Worm (Caenorhabditis elegans) whole organism, mixed stage, embryonic: Measurements from ENCODE around the gene C17F4.7.

Source experiments
- M03D4.4 ChIP-seq: sonication (generic microtip); optimal IDR thresholded peaks from 2 replicates; lab custom pipeline; 2017; ENCODE audit warnings: mild to moderate bottlenecking, missing genetic modification characterization, missing compliant biosample characterization
- bed-3 ChIP-seq: fragments of 200-800 bp; sonication (Bioruptor generic); optimal IDR thresholded peaks from 3 replicates; lab custom pipeline; 2018; ENCODE audit warnings: mild to moderate bottlenecking, missing genetic modification characterization, moderate library complexity, missing compliant biosample characterization
- blmp-1 ChIP-seq: fragments of 150-350 bp; optimal IDR thresholded peaks from 2 replicates; lab custom pipeline; 2014; ENCODE audit warnings: missing biosample characterization, missing genetic modification characterization
- elt-3 ChIP-seq: fragments of 150-350 bp; optimal IDR thresholded peaks from 2 replicates; lab custom pipeline; 2014; ENCODE audit warnings: missing biosample characterization, missing genetic modification characterization
- lsy-2 ChIP-seq: fragments of 150-350 bp; optimal IDR thresholded peaks from 2 replicates; lab custom pipeline; 2014; ENCODE audit warnings: missing biosample characterization, missing genetic modification characterization
- nhr-28 ChIP-seq: fragments of 150-350 bp; optimal IDR thresholded peaks from 2 replicates; lab custom pipeline; 2014; ENCODE audit warnings: missing biosample characterization, missing genetic modification characterization
- nhr-76 ChIP-seq: sonication (generic microtip); optimal IDR thresholded peaks from 2 replicates; lab custom pipeline; 2017; ENCODE audit warnings: missing biosample characterization, missing genetic modification characterization
- sem-2 ChIP-seq: fragments of 200-800 bp; sonication (Bioruptor generic); optimal IDR thresholded peaks from 2 replicates; lab custom pipeline; 2018; ENCODE audit warnings: mild to moderate bottlenecking, missing genetic modification characterization, missing compliant biosample characterization
- snpc-4 ChIP-seq: fragments of 150-350 bp; optimal IDR thresholded peaks from 2 replicates; lab custom pipeline; 2014; ENCODE audit warnings: missing biosample characterization, missing genetic modification characterization
- unc-62 ChIP-seq: fragments of 150-350 bp; optimal IDR thresholded peaks from 2 replicates; lab custom pipeline; 2014; ENCODE audit warnings: missing biosample characterization, missing genetic modification reagents, missing genetic modification characterization
- ztf-11 ChIP-seq: fragments of 150-350 bp; optimal IDR thresholded peaks from 2 replicates; lab custom pipeline; 2014; ENCODE audit warnings: missing biosample characterization, missing genetic modification characterization

ce11 chrII:3264704-3265103 lies 18.9 kb upstream of the C17F4.7 start:
- no peak for TF ChIP-seq lsy-2 (tag; lab: Kevin White, UChicago)
- TF ChIP-seq nhr-28: no peak
- TF ChIP-seq unc-62: no peak
- no peak for TF ChIP-seq bed-3 (GFP tag; lab: Kevin White, UChicago)
- TF ChIP-seq elt-3 (tag; lab: Kevin White, UChicago): no peak
- no peak for TF ChIP-seq nhr-76 (tag; lab: Kevin White, UChicago)
- TF ChIP-seq sem-2 (GFP tag; lab: Kevin White, UChicago): no peak
- TF ChIP-seq blmp-1: no peak
- no peak for TF ChIP-seq snpc-4 (tag; lab: Kevin White, UChicago)
- TF ChIP-seq ztf-11 (tag; lab: Kevin White, UChicago): no peak
- TF ChIP-seq M03D4.4 (tag; lab: Kevin White, UChicago): no peak
